Fruit fly (Drosophila melanogaster): ENCODE data around the gene CG6834.

Gene CG6834

DNA sequence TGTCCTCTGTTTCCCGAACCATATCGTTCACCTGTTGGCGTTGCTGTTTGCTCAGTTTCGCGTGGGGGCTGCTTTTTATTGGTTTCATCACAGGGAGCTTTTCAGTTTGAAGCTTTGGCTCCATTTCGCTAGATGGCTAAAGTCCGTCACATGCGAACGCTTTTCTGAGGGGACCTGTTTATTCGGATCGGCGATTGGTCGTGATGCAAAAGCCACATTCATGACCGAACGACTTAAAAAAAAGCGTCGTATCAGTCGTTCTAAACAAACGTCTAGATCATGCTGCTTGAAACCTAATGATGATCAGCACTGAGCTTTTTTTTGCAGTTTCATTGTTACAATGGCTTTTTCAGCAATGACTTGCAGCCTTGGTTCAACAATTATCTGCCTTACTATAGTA lies 2.0 kb upstream of the CG6834 start, which contains the start of gene CG6908:
Gene CG6908, minus strand, starts transcription at position 152 of the 400 bp plus-strand sequence.
- TF ChIP-seq Dll (optimal IDR thresholded peaks at IDR 0.05) (no peak), psq (optimal IDR thresholded peaks at IDR 0.05) (no peak), CG8478 (optimal IDR thresholded peaks at IDR 0.05) (no peak), pan (optimal IDR thresholded peaks at IDR 0.05) (no peak), usp (GFP tag; optimal IDR thresholded peaks at IDR 0.05) (no peak), EcR (GFP tag; optimal IDR thresholded peaks at IDR 0.05) (no peak)

DNA sequence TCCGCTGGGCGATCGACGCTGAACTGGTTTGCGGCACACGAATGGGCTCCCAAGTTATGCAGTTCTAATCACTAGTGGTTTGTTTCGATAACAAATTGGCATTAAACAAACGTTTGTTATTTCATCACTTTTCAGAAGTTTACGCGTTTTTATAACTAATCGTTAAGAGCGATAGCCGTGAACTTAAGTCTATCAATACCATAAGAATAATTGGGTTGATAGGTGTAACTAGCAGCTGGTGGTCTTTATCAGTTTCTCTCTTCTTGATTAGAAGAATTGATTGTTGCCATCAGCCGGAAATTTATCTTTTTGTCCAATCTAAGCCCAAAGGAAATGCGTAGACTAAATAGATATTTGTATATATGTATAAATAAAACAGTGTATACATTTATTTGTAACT lies 3.6 kb downstream of the CG6834 start, which contains the start of gene CG6830:
Gene CG6830, minus strand, starts transcription at position 27 of the 400 bp plus-strand sequence.
- TF ChIP-seq EcR (GFP tag; optimal IDR thresholded peaks at IDR 0.05) (no peak), pan (optimal IDR thresholded peaks at IDR 0.05) (no peak), psq (optimal IDR thresholded peaks at IDR 0.05) (no peak), usp (GFP tag; optimal IDR thresholded peaks at IDR 0.05) (no peak), CG8478 (optimal IDR thresholded peaks at IDR 0.05) (no peak), Dll (optimal IDR thresholded peaks at IDR 0.05) (no peak)

DNA sequence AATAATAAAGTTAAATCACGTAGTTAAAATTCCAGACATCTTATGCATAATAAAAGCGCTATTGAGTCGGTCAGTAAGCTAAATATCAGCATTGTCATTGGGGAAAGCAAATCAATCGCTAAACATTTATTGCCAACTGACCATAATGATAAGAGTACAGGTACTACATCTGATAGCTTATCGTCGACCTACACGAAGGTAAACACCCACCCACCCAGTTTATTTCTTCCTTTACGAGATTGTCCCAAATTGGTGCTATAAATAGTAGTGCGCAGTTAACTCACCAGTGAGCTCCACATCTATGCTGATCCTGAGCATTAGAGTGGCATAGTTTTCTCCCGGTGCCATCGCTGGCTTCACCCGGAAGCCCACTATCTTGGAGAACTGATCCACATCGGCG lies 4.3 kb downstream of the CG6834 start:
- no peak for TF ChIP-seq Dll (optimal IDR thresholded peaks at IDR 0.05)
- TF ChIP-seq usp (GFP tag; optimal IDR thresholded peaks at IDR 0.05), result no peak
- TF ChIP-seq EcR (GFP tag; optimal IDR thresholded peaks at IDR 0.05), result no peak
- no peak for TF ChIP-seq pan (optimal IDR thresholded peaks at IDR 0.05)
- no peak for TF ChIP-seq CG8478 (optimal IDR thresholded peaks at IDR 0.05)
- TF ChIP-seq psq (optimal IDR thresholded peaks at IDR 0.05), result no peak

DNA sequence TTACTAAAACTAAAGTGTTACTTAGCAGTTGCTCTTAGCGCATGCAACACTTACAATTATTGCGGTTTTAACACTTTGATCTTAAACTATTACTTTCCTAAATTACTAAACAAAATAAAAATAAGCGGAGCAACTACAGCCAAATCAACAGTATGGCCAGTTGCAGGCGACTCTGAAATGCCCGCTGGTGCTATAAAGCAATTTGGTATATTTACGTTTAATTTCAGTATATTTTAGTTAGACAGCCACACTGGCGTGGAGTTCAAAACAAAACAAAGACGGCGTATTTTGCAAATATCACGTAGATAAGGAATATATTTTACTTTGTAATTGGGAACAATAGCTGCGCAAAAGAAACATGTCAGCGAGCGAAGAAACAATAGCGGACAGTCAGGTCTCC lies 8.4 kb downstream of the CG6834 start, which contains the start of the genes Taf12 and Ho:
Gene Taf12, minus strand, starts transcription at position 178 of the 400 bp plus-strand sequence.
Gene Ho, plus strand, starts transcription at position 231 of the 400 bp plus-strand sequence.
- no peak for TF ChIP-seq psq (optimal IDR thresholded peaks at IDR 0.05)
- TF ChIP-seq CG8478 (optimal IDR thresholded peaks at IDR 0.05), result no peak
- no peak for TF ChIP-seq EcR (GFP tag; optimal IDR thresholded peaks at IDR 0.05)
- no peak for TF ChIP-seq pan (optimal IDR thresholded peaks at IDR 0.05)
- TF ChIP-seq usp (GFP tag; optimal IDR thresholded peaks at IDR 0.05), result no peak
- no peak for TF ChIP-seq Dll (optimal IDR thresholded peaks at IDR 0.05)

DNA sequence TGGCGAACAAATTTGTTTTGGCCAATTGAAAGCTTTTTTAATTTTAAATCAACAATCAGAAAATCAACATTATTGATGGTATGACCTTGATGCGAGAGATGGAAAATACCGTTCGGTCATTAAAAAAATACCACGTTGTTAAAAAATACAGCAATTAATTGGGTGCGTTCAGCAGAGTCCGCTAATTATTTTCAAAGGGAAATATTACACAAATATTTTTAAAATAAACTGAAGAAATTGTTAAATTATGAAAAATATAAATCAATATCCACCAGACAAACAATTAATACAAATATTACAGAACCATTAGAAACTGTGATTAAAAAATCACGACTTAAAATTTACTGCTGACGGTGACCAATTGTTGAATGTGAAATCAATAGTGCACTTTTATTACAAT lies 9.9 kb downstream of the CG6834 start, which contains the start of gene CG18476:
Gene CG18476, minus strand, starts transcription at position 101 of the 400 bp plus-strand sequence.
- TF ChIP-seq EcR (GFP tag; optimal IDR thresholded peaks at IDR 0.05) (no peak), psq (optimal IDR thresholded peaks at IDR 0.05) (no peak), pan (optimal IDR thresholded peaks at IDR 0.05) (no peak), Dll (optimal IDR thresholded peaks at IDR 0.05) (no peak)

DNA sequence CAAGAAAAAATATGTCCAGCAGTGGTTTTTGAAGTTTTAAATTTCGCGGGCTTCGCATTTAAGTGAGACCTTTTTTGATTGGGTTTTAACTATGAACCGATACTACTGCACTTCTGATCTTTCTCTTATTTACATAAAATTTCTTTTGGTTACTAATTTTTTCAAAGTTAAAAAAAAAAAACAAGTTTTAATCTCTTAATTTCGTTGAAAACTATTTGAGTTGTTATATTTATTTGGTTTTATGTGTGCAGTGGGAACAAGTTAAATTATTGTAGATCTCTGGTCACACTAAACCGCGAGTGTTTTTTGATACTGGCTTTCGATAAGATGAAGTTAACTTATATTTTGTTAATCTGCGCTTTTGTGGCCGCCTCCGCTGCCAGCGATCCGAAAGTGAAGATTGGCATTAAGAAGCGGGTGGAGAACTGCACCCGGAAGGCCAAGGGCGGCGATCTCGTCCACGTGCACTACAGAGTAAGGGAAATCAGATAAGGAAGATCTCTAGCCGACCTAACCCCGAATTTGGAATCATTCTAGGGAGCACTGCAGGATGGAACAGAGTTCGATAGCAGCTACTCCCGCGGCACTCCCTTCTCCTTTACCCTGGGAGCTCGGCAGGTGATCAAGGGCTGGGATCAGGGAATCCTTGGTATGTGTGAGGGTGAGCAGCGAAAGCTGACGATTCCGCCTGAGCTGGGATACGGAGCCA lies 13.8 kb downstream of the CG6834 start, which contains the start of gene CG14715:
Gene CG14715, plus strand, starts transcription at position 267 of the 709 bp plus-strand sequence.
- TF ChIP-seq usp (GFP tag; optimal IDR thresholded peaks at IDR 0.05) (no peak), Dll (optimal IDR thresholded peaks at IDR 0.05) (no peak), pan (optimal IDR thresholded peaks at IDR 0.05) (no peak), EcR (GFP tag; optimal IDR thresholded peaks at IDR 0.05) (no peak), CG8478 (optimal IDR thresholded peaks at IDR 0.05) (no peak), psq (optimal IDR thresholded peaks at IDR 0.05) (no peak)

DNA sequence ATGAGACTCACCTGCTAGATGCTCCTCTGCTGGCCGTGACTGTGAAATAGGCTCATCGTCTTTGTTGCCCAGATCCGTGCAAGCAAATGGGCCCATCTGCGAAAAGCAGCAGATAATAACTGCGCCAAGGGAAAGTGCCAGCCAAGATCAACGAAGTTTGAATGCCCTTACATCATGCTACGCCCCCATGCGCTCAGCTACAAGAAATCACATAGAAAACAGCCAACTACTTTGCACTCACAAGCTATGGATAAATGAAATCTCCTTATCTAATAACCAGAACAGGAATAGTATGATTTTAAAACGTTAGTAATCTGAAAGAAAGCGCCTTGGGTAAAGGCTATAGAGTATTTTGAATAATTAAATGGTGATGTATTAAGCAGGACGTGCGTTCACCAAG lies 16.1 kb downstream of the CG6834 start:
- no peak for TF ChIP-seq EcR (GFP tag; optimal IDR thresholded peaks at IDR 0.05)
- TF ChIP-seq Dll (optimal IDR thresholded peaks at IDR 0.05), result no peak
- TF ChIP-seq usp (GFP tag; optimal IDR thresholded peaks at IDR 0.05), result no peak
- TF ChIP-seq pan (optimal IDR thresholded peaks at IDR 0.05), result no peak

DNA sequence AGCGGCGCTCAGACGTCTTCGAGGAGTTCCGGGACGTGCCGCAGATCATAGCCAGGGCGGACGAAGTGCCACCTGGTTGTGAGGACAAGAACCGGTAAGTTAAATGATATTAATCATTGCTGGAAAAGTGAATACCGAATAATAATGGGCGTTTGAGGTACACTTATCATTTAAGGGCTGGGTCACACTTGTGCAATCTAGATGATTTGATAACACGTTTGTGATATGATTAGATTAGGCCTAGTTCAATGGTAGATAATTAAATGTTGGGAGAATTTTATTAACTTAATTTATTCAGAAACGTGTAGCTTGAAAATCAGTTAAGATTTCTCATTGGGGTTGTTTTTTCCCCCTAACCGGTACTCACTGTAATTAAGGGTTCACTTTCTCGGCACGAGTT lies 17.0 kb downstream of the CG6834 start:
- TF ChIP-seq psq (optimal IDR thresholded peaks at IDR 0.05) (no peak), usp (GFP tag; optimal IDR thresholded peaks at IDR 0.05) (no peak), CG8478 (optimal IDR thresholded peaks at IDR 0.05) (no peak), pan (optimal IDR thresholded peaks at IDR 0.05) (no peak), Dll (optimal IDR thresholded peaks at IDR 0.05) (no peak)

DNA sequence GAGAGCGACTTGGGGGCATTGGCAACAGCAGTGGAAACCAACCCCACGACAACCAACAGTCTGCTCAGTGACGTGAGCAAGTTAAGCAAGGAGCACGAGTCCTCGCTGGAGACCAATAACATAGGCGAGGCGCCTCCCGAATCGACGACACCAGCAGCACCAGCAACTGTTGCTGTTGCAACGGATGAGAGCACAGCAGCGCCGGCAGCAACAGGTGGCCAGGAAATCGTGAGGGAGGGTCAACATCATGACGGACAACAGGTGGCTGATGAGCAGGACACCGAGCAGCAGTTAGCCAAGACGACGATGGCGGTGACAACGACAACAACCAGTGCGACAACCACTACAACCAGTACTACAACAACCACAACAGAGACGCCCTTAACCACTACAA lies 18.0 kb downstream of the CG6834 start:
- TF ChIP-seq pan (optimal IDR thresholded peaks at IDR 0.05) (no peak), CG8478 (optimal IDR thresholded peaks at IDR 0.05) (no peak), usp (GFP tag; optimal IDR thresholded peaks at IDR 0.05) (no peak), Dll (optimal IDR thresholded peaks at IDR 0.05) (no peak), psq (optimal IDR thresholded peaks at IDR 0.05) (no peak), EcR (GFP tag; optimal IDR thresholded peaks at IDR 0.05) (no peak)

DNA sequence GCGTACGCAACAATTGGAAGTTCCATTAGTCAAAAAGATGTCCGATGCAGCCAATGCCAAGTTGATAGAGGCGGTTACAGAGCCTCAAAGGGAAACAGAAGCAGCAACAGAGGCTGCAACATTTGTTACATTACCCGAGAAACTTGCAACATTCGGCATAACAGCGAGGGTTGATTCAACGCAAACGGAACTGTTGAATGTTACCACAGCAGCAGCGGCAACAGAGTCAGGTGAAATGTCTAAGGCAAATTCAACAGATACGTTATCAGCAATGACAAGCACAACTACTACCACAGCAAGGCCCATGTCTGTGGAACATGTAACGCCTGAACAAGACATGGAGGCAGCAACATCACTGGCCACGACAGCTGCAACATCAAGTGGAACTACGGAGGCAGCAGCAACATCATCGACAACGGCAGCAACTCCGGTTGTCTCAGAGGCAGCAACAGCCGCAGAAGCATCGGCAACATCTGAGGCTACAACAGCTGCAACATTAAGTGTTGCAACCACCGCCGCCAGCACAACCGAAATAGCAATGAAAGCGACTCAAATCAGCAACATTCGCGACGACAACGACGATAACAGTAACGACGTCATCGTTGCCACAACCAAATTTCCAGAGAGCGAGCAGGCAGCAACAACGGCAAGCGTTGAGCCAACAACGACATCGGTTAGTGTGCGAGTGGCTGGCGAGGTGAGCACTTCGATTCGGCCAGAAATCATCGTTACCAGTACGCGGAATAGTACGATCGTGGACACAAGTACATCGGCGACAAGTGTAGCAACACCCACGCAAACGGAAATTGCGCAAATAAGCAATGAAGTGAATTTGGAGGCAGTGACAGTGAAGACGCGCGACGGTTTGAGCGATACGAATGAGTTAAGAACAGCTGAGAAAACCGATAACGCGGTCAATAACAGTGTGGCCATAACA lies 18.6 kb downstream of the CG6834 start:
- TF ChIP-seq psq (optimal IDR thresholded peaks at IDR 0.05) (no peak), CG8478 (optimal IDR thresholded peaks at IDR 0.05) (no peak), usp (GFP tag; optimal IDR thresholded peaks at IDR 0.05) (no peak), pan (optimal IDR thresholded peaks at IDR 0.05) (no peak), Dll (optimal IDR thresholded peaks at IDR 0.05) (no peak), EcR (GFP tag; optimal IDR thresholded peaks at IDR 0.05) (no peak)

DNA sequence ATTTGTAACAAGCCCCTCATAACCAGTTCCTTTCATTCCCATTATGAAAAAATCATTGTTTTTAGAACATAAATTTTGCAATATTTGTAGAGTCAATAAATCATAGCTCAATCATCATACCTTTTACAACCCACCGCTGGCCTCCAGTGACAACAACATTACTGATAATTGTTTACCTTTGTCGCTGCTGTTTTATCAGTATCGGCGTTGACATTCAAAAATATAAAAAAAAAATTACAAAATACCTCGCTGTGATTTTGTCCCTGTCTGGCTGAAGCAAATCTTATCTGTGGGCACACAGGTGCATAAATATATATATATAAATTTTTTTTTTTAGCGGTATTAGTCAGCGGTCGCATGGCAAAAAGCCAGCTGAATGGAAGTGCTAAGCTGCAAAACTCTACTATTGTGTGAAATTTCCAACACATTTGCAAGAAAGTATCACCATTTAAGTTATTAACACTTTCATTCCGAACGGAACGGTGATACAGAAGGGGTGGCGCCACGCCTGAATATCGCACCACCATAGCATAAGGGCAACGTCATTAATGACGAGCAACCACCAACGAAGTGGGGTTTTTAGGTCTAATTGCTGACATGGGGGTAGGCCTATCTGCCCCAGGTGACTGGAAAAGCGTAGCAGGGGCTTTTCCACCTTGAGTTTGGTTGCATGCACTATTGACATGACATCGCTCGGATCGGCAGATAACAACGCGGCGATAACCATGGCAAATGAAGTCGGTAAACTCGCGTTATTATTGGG lies 21.8 kb downstream of the CG6834 start:
- no peak for TF ChIP-seq CG8478 (optimal IDR thresholded peaks at IDR 0.05)
- TF ChIP-seq Dll (optimal IDR thresholded peaks at IDR 0.05), result no peak
- no peak for TF ChIP-seq EcR (GFP tag; optimal IDR thresholded peaks at IDR 0.05)
- no peak for TF ChIP-seq psq (optimal IDR thresholded peaks at IDR 0.05)
- TF ChIP-seq pan (optimal IDR thresholded peaks at IDR 0.05), result no peak
- no peak for TF ChIP-seq usp (GFP tag; optimal IDR thresholded peaks at IDR 0.05)
